Worm (Caenorhabditis elegans) whole organism, young adult: ENCODE results near the gene F17C11.12.

ENCODE experiments used
- B0019.2 ChIP-seq: fragments of 200-800 bp; sonication (Bioruptor generic); conservative IDR thresholded peaks from 2 replicates; pipeline ENCODE4 v1.3.6; 2022; ENCODE audit warnings: missing genetic modification reagents, missing genetic modification characterization, missing compliant biosample characterization
- B0035.1 ChIP-seq: sonication (generic microtip); optimal IDR thresholded peaks from 2 replicates; lab custom pipeline; 2016; ENCODE audit warnings: missing genetic modification characterization, mild to moderate bottlenecking, missing compliant biosample characterization, missing genotype, missing genetic modification reagents
- F10E7.11 ChIP-seq: sonication (generic microtip); optimal IDR thresholded peaks from 2 replicates; lab custom pipeline; 2017; ENCODE audit warnings: mild to moderate bottlenecking, missing genetic modification characterization, moderate library complexity, missing compliant biosample characterization
- F33H1.4 ChIP-seq: fragments of 200-800 bp; sonication (Bioruptor generic); IDR thresholded peaks from 2 replicates; pipeline ENCODE4 v1.3.6; 2022; ENCODE audit warnings: missing genetic modification reagents, missing genetic modification characterization, missing compliant biosample characterization
- F39B2.1 ChIP-seq: fragments of 200-800 bp; sonication (Bioruptor generic); IDR thresholded peaks from 2 replicates; pipeline ENCODE4 v1.3.6; 2022; ENCODE audit warnings: missing genetic modification reagents, missing genetic modification characterization, missing compliant biosample characterization
- F57C9.4 ChIP-seq: sonication (generic microtip); optimal IDR thresholded peaks from 2 replicates; lab custom pipeline; 2017; ENCODE audit warnings: mild to moderate bottlenecking, missing genetic modification characterization, missing compliant biosample characterization
- Y56A3A.18 ChIP-seq: fragments of 200-800 bp; sonication (Bioruptor generic); IDR thresholded peaks from 2 replicates; pipeline ENCODE4 v1.3.6; 2022; ENCODE audit warnings: missing genetic modification reagents, missing genetic modification characterization, missing compliant biosample characterization
- Y79H2A.3 ChIP-seq: fragments of 200-800 bp; sonication (Bioruptor generic); conservative IDR thresholded peaks from 2 replicates; pipeline ENCODE4 v1.3.6; 2022; ENCODE audit warnings: missing genetic modification reagents, missing genetic modification characterization, missing compliant biosample characterization
- Y95B8A.8 ChIP-seq: fragments of 200-800 bp; sonication (Bioruptor generic); IDR thresholded peaks from 2 replicates; pipeline ENCODE4 v1.3.6; 2022; ENCODE audit warnings: missing genetic modification reagents, missing genetic modification characterization, missing compliant biosample characterization
- ZK185.1 ChIP-seq: sonication (generic microtip); optimal IDR thresholded peaks from 2 replicates; lab custom pipeline; 2016; ENCODE audit warnings: mild to moderate bottlenecking, missing genetic modification characterization, missing compliant biosample characterization; ENCODE audit not compliant: poor library complexity, severe bottlenecking
- akir-1 ChIP-seq: fragments of 200-800 bp; sonication (Bioruptor generic); optimal IDR thresholded peaks from 2 replicates; lab custom pipeline; 2018; ENCODE audit warnings: mild to moderate bottlenecking, missing genetic modification characterization, moderate library complexity, missing compliant biosample characterization
- bed-1 ChIP-seq: fragments of 200-800 bp; sonication (Bioruptor generic); IDR thresholded peaks from 2 replicates; pipeline ENCODE4 v1.3.6; 2022; ENCODE audit warnings: missing genetic modification reagents, missing genetic modification characterization, missing compliant biosample characterization
- bed-2 ChIP-seq: fragments of 200-800 bp; sonication (Bioruptor generic); IDR thresholded peaks from 2 replicates; pipeline ENCODE4 v1.3.6; 2022; ENCODE audit warnings: missing genetic modification reagents, missing genetic modification characterization, missing compliant biosample characterization
- ceh-27 ChIP-seq: fragments of 200-800 bp; sonication (Bioruptor generic); optimal IDR thresholded peaks from 2 replicates; lab custom pipeline; 2018; ENCODE audit warnings: mild to moderate bottlenecking, missing genetic modification characterization, moderate library complexity, missing compliant biosample characterization
- chd-7 ChIP-seq: sonication (generic microtip); optimal IDR thresholded peaks from 2 replicates; lab custom pipeline; 2016; ENCODE audit warnings: mild to moderate bottlenecking, missing genetic modification characterization, moderate library complexity, missing compliant biosample characterization
- egrh-3 ChIP-seq: fragments of 200-800 bp; sonication (Bioruptor generic); IDR thresholded peaks from 2 replicates; pipeline ENCODE4 v1.3.6; 2022; ENCODE audit warnings: missing genetic modification reagents, missing genetic modification characterization, missing compliant biosample characterization
- hmg-1.2 ChIP-seq: fragments of 200-800 bp; sonication (Bioruptor generic); IDR thresholded peaks from 2 replicates; pipeline ENCODE4 v1.3.6; 2022; ENCODE audit warnings: missing genetic modification reagents, missing genetic modification characterization, missing compliant biosample characterization
- hmg-20 ChIP-seq: fragments of 200-800 bp; sonication (Bioruptor generic); IDR thresholded peaks from 2 replicates; pipeline ENCODE4 v1.3.6; 2022; ENCODE audit warnings: missing genetic modification reagents, missing genetic modification characterization, missing compliant biosample characterization
- lag-1 ChIP-seq: fragments of 200-800 bp; sonication (Bioruptor generic); IDR thresholded peaks from 2 replicates; pipeline ENCODE4 v1.3.6; 2022; ENCODE audit warnings: missing genetic modification reagents, missing genetic modification characterization, missing compliant biosample characterization
- lin-35 ChIP-seq, 3 experiments: fragments of 150-350 bp in 2 of 3; sonication (generic microtip) in 1 of 3; optimal IDR thresholded peaks; 2 replicates each; lab custom pipeline; 2014 to 2018; ENCODE audit warnings: missing biosample characterization in 3 of 3, missing genetic modification characterization in 3 of 3, missing genetic modification reagents in 3 of 3
- lin-40 ChIP-seq: sonication (generic microtip); optimal IDR thresholded peaks from 2 replicates; lab custom pipeline; 2016; ENCODE audit warnings: missing genetic modification characterization, mild to moderate bottlenecking, missing compliant biosample characterization, missing genotype, missing genetic modification reagents
- madf-10 ChIP-seq: sonication (generic microtip); optimal IDR thresholded peaks from 2 replicates; lab custom pipeline; 2016; ENCODE audit warnings: mild to moderate bottlenecking, missing genetic modification characterization, missing compliant biosample characterization
- madf-3 ChIP-seq: fragments of 200-800 bp; sonication (Bioruptor generic); IDR thresholded peaks from 2 replicates; pipeline ENCODE4 v1.3.6; 2022; ENCODE audit warnings: missing genetic modification reagents, missing genetic modification characterization, missing compliant biosample characterization
- madf-6 ChIP-seq: fragments of 200-800 bp; sonication (Bioruptor generic); IDR thresholded peaks from 2 replicates; pipeline ENCODE4 v1.3.6; 2022; ENCODE audit warnings: missing genetic modification reagents, missing genetic modification characterization, missing compliant biosample characterization
- madf-8 ChIP-seq: fragments of 200-800 bp; sonication (Bioruptor generic); conservative IDR thresholded peaks from 2 replicates; pipeline ENCODE4 v1.3.6; 2022; ENCODE audit warnings: missing genetic modification reagents, missing genetic modification characterization, missing compliant biosample characterization
- mel-28 ChIP-seq: sonication (generic microtip); optimal IDR thresholded peaks from 2 replicates; lab custom pipeline; 2016; ENCODE audit warnings: borderline replicate concordance, mild to moderate bottlenecking, missing genetic modification characterization, missing compliant biosample characterization
- mxl-1 ChIP-seq: sonication (generic microtip); optimal IDR thresholded peaks from 2 replicates; lab custom pipeline; 2016; ENCODE audit warnings: missing genetic modification characterization, missing compliant biosample characterization
- nfya-1 ChIP-seq: sonication (generic microtip); optimal IDR thresholded peaks from 2 replicates; lab custom pipeline; 2017; ENCODE audit warnings: antibody characterized with exemption, missing compliant biosample characterization, missing genetic modification characterization, borderline replicate concordance; ENCODE audit not compliant: insufficient read depth
- nfyb-1 ChIP-seq: fragments of 200-800 bp; sonication (Bioruptor generic); IDR thresholded peaks from 2 replicates; pipeline ENCODE4 v1.3.6; 2022; ENCODE audit warnings: missing genetic modification reagents, missing genetic modification characterization, missing compliant biosample characterization
- nhr-120 ChIP-seq: fragments of 200-800 bp; sonication (Bioruptor generic); IDR thresholded peaks from 2 replicates; pipeline ENCODE4 v1.3.6; 2022; ENCODE audit warnings: missing genetic modification characterization, missing compliant biosample characterization
- nhr-179 ChIP-seq: sonication (generic microtip); optimal IDR thresholded peaks from 2 replicates; lab custom pipeline; 2016; ENCODE audit warnings: mild to moderate bottlenecking, missing genetic modification characterization, missing compliant biosample characterization
- nhr-80 ChIP-seq: sonication (generic microtip); optimal IDR thresholded peaks from 2 replicates; lab custom pipeline; 2016; ENCODE audit warnings: missing genetic modification characterization, missing compliant biosample characterization
- pbrm-1 ChIP-seq: fragments of 200-800 bp; sonication (Bioruptor generic); IDR thresholded peaks from 2 replicates; pipeline ENCODE4 v1.3.6; 2022; ENCODE audit warnings: missing genetic modification reagents, missing genetic modification characterization, missing compliant biosample characterization
- rec-8 ChIP-seq, 2 experiments: sonication (generic microtip); optimal IDR thresholded peaks; 2 replicates each; lab custom pipeline; 2016; ENCODE audit warnings: mild to moderate bottlenecking in 2 of 2, missing genetic modification characterization in 2 of 2, missing genetic modification reagents in 2 of 2, missing genotype in 2 of 2, missing biosample characterization in 1 of 2, missing compliant biosample characterization in 1 of 2, moderate library complexity in 1 of 2
- sdz-38 ChIP-seq: sonication (generic microtip); optimal IDR thresholded peaks from 2 replicates; lab custom pipeline; 2016; ENCODE audit warnings: missing genotype, missing genetic modification characterization, missing compliant biosample characterization
- snpc-1.1 ChIP-seq: sonication (generic microtip); optimal IDR thresholded peaks from 2 replicates; lab custom pipeline; 2017; ENCODE audit warnings: missing genetic modification characterization, mild to moderate bottlenecking, missing compliant biosample characterization, antibody characterized with exemption, moderate library complexity, missing genotype, missing genetic modification reagents; ENCODE audit not compliant: insufficient read depth
- snpc-3.4 ChIP-seq: sonication (generic microtip); optimal IDR thresholded peaks from 2 replicates; lab custom pipeline; 2017; ENCODE audit warnings: missing genetic modification characterization, mild to moderate bottlenecking, missing compliant biosample characterization, antibody characterized with exemption, moderate library complexity, missing genotype, missing genetic modification reagents
- somi-1 ChIP-seq: fragments of 200-800 bp; sonication (Bioruptor generic); optimal IDR thresholded peaks from 2 replicates; lab custom pipeline; 2018; ENCODE audit warnings: mild to moderate bottlenecking, missing genetic modification characterization, missing compliant biosample characterization
- tbp1 ChIP-seq: fragments of 200-800 bp; sonication (Bioruptor generic); optimal IDR thresholded peaks from 2 replicates; lab custom pipeline; 2018; ENCODE audit warnings: mild to moderate bottlenecking, missing genetic modification characterization, missing compliant biosample characterization
- tlf-1 ChIP-seq: fragments of 200-800 bp; sonication (Bioruptor generic); optimal IDR thresholded peaks from 2 replicates; lab custom pipeline; 2018; ENCODE audit warnings: mild to moderate bottlenecking, missing genetic modification characterization, missing compliant biosample characterization
- unc-130 ChIP-seq: sonication (generic microtip); optimal IDR thresholded peaks from 2 replicates; lab custom pipeline; 2016; ENCODE audit warnings: missing genetic modification reagents, missing genetic modification characterization, missing compliant biosample characterization
- unc-62 ChIP-seq: fragments of 150-350 bp; optimal IDR thresholded peaks from 2 replicates; lab custom pipeline; 2014; ENCODE audit warnings: missing biosample characterization, missing genetic modification reagents, missing genetic modification characterization
- xnd-1 ChIP-seq: sonication (generic microtip); optimal IDR thresholded peaks from 2 replicates; lab custom pipeline; 2016; ENCODE audit warnings: missing genotype, missing genetic modification reagents, missing genetic modification characterization, missing compliant biosample characterization
- zfh-2 ChIP-seq: fragments of 200-800 bp; sonication (Bioruptor generic); conservative IDR thresholded peaks from 2 replicates; pipeline ENCODE4 v1.3.6; 2022; ENCODE audit warnings: missing genetic modification reagents, missing genetic modification characterization, missing compliant biosample characterization
- ztf-26 ChIP-seq: sonication (generic microtip); optimal IDR thresholded peaks from 2 replicates; lab custom pipeline; 2017; ENCODE audit warnings: missing genetic modification characterization, missing compliant biosample characterization
- ztf-28 ChIP-seq: fragments of 200-800 bp; sonication (Bioruptor generic); IDR thresholded peaks from 2 replicates; pipeline ENCODE4 v1.3.6; 2022; ENCODE audit warnings: missing genetic modification reagents, missing genetic modification characterization, missing compliant biosample characterization

The F17C11.12 gene

DNA sequence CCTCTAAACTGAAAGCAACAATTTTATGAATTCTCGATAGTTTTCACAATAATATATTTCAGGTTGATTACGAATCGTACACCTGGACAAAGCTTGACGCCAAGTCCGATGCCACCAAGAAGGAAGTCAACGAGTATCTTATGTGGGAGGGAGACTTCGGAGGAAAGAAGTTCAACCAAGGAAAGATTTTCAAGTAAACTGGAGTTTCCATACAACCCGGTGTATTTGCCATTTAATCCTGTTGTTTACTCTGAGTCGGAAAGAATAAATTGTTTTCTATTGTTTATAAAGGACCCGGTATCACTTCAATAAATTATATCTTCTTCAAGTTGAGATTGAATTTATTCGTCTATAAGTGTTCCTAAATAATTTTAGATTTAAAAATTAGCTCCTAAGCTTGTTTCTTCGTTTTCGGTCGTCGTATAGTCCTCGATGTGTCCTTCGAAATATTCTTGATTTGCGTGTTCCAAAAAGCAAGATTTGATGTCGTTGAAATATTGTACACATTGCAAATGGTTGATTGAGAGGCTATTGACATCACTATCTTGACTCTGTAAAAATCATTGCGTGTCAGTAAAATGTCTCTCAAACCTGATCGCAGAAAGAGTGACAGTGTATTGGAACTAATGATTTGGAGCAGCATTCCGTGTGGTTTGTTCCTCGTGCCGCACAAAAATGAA lies 31.0 kb upstream of the F17C11.12 start (continued):
- peak; percentile 50 for TF ChIP-seq tlf-1
- no peak for TF ChIP-seq F10E7.11
- peak; percentile 57 for TF ChIP-seq chd-7 (tag; lab: Kevin White, UChicago)
- peak in 1 of 3 experiments; percentile 55 for TF ChIP-seq lin-35 (GFP tag; optimal IDR thresholded peaks at IDR 0.05; lab: Kevin White, UChicago)
- TF ChIP-seq ceh-27 (GFP tag; lab: Kevin White, UChicago) = no peak
- TF ChIP-seq B0035.1 (tag; lab: Kevin White, UChicago) = no peak
- TF ChIP-seq nhr-179 (tag; lab: Kevin White, UChicago) = no peak
- TF ChIP-seq ZK185.1 (tag; lab: Kevin White, UChicago) = peak; percentile 27
- TF ChIP-seq hmg-1.2 (GFP tag; lab: Robert Waterston, UW) = no peak
- TF ChIP-seq pbrm-1 = peak; percentile 34; the same call in 1 of the 2 replicates
- no peak for TF ChIP-seq somi-1
- peak; percentile 79 for TF ChIP-seq snpc-3.4
- TF ChIP-seq unc-62 (GFP tag; lab: Kevin White, UChicago) = peak; percentile 92
- TF ChIP-seq mxl-1 (tag; lab: Kevin White, UChicago) = no peak
- TF ChIP-seq F39B2.1 (GFP tag; lab: Robert Waterston, UW) = peak; percentile 56; the same call in 1 of the 2 replicates
- TF ChIP-seq xnd-1 (tag; lab: Kevin White, UChicago) = no peak
- no peak for TF ChIP-seq Y79H2A.3 (GFP tag; lab: Robert Waterston, UW)
- no peak for TF ChIP-seq madf-8 (GFP tag; lab: Robert Waterston, UW)
- no peak for TF ChIP-seq zfh-2 (GFP tag; lab: Robert Waterston, UW)

DNA sequence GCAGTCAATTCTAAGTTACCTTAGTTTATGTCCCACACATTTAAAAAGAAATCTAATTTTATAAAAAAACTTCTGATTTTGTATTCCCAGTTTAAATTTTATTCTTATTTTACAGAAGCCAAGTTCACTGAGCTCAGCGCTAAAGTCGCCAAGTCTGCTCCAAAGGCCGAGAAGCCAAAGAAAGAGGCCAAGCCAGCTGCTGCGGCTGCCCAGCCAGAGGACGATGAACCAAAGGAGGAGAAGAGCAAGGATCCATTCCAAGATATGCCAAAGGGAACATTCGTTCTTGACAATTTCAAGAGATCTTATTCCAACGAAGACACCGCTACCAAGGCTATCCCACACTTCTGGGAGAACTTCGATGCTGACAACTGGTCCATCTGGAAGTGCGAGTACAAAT lies 30.2 kb upstream of the F17C11.12 start:
- no peak for TF ChIP-seq ztf-28 (GFP tag; lab: Robert Waterston, UW)
- TF ChIP-seq bed-1 (GFP tag; lab: Robert Waterston, UW) = no peak
- no peak for TF ChIP-seq madf-10 (tag; lab: Kevin White, UChicago)
- no peak for TF ChIP-seq F57C9.4 (tag; lab: Kevin White, UChicago)
- no peak for TF ChIP-seq nhr-80 (tag; lab: Kevin White, UChicago)
- no peak for TF ChIP-seq rec-8 (tag; optimal IDR thresholded peaks at IDR 0.05; lab: Kevin White, UChicago)
- no peak for TF ChIP-seq akir-1 (GFP tag; lab: Kevin White, UChicago)
- TF ChIP-seq madf-3 (GFP tag; lab: Robert Waterston, UW) = peak; percentile 14; the same call in 1 of the 2 replicates
- TF ChIP-seq hmg-20 (GFP tag; lab: Robert Waterston, UW) = 0 out of 2 replicates have a peak, but pooled peaks have one; percentile 27
- TF ChIP-seq bed-2 (GFP tag; lab: Robert Waterston, UW) = no peak
- peak; percentile 61 for TF ChIP-seq zfh-2 (GFP tag; lab: Robert Waterston, UW)
- no peak for TF ChIP-seq mel-28 (tag; lab: Kevin White, UChicago)
- no peak for TF ChIP-seq Y56A3A.18 (GFP tag; lab: Robert Waterston, UW)
- TF ChIP-seq egrh-3 (GFP tag; lab: Robert Waterston, UW) = no peak
- TF ChIP-seq unc-130 (GFP tag; lab: Kevin White, UChicago) = no peak
- no peak for TF ChIP-seq sdz-38 (tag; lab: Kevin White, UChicago)
- TF ChIP-seq Y95B8A.8 = no peak
- TF ChIP-seq nfyb-1 = 0 out of 2 replicates have a peak, but pooled peaks have one; percentile 23
- no peak for TF ChIP-seq B0019.2 (GFP tag; lab: Robert Waterston, UW)
- peak; percentile 37 for TF ChIP-seq chd-7 (tag; lab: Kevin White, UChicago)
- peak; percentile 45; the same call in 1 of the 2 replicates for TF ChIP-seq madf-6 (GFP tag; lab: Robert Waterston, UW)
- TF ChIP-seq nhr-120 (GFP tag; lab: Robert Waterston, UW) = no peak
- no peak for TF ChIP-seq snpc-1.1
- TF ChIP-seq unc-62 (GFP tag; lab: Kevin White, UChicago) = no peak
- TF ChIP-seq tbp1 = no peak
- 0 out of 2 replicates have a peak, but pooled peaks have one; percentile 21 for TF ChIP-seq lag-1 (GFP tag; lab: Robert Waterston, UW)
- no peak for TF ChIP-seq lin-40 (tag; lab: Kevin White, UChicago)
- TF ChIP-seq nfya-1 (tag; lab: Kevin White, UChicago) = no peak
- TF ChIP-seq ztf-26 (tag; lab: Kevin White, UChicago) = no peak
- TF ChIP-seq F33H1.4 (GFP tag; lab: Robert Waterston, UW) = no peak
